Worm (Caenorhabditis elegans): ENCODE measurements around the gene C03B1.17.

DNA sequence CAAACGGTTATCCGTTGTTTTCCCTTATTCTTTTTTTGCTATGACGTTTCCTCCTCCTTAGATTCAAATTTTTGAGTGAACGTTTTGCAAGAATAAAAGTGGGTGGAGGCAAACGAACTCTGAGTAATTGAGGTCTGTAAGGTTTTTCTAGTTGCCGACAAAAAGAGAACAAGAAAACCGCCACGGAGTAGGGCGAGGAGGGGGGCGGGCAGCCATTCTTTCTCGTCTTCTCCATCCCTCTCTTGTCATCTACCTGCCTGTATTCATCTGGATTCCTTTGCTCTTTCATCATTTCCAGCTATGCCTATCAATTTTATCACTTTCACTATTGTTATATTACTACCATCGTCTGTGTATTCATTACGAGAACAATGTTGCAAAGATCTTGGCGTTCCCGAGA lies 11.7 kb downstream of the C03B1.17 start, which contains the start of gene igdb-3:
- TF ChIP-seq F55B11.4 (tag; optimal IDR thresholded peaks at IDR 0.05; ENCODE audit: borderline replicate concordance, insufficient read depth) (no peak), pha-4 (tag; optimal IDR thresholded peaks at IDR 0.05) (no peak), unc-130 (GFP tag; optimal IDR thresholded peaks at IDR 0.05) (no peak), attf-6 (GFP tag; IDR thresholded peaks at IDR 0.05) (no peak), snpc-4 (GFP tag; optimal IDR thresholded peaks at IDR 0.05) (no peak), snpc-4 (tag; optimal IDR thresholded peaks at IDR 0.05) (no peak), unc-62 (GFP tag; optimal IDR thresholded peaks at IDR 0.05) (no peak)

All from whole organism, young adult.